Worm (Caenorhabditis elegans) whole organism, late embryonic: Measurements from ENCODE around the gene asp-12.

Experiments
- C08G9.2 ChIP-seq: sonication (generic microtip); optimal IDR thresholded peaks from 2 replicates; lab custom pipeline; 2016; ENCODE audit warnings: mild to moderate bottlenecking, missing genetic modification characterization, moderate library complexity, missing compliant biosample characterization
- Y22D7AL.16 ChIP-seq: sonication (generic microtip); optimal IDR thresholded peaks from 2 replicates; lab custom pipeline; 2016; ENCODE audit warnings: missing genetic modification characterization, missing compliant biosample characterization
- ama-1 ChIP-seq: fragments of 150-350 bp; optimal IDR thresholded peaks from 2 replicates; lab custom pipeline; 2014
- ceh-48 ChIP-seq: sonication (generic microtip); optimal IDR thresholded peaks from 2 replicates; lab custom pipeline; 2016; ENCODE audit warnings: missing genetic modification characterization, inconsistent platforms, missing compliant biosample characterization
- dmd-4 ChIP-seq: sonication (generic microtip); optimal IDR thresholded peaks from 2 replicates; lab custom pipeline; 2016; ENCODE audit warnings: borderline replicate concordance, missing genetic modification characterization, missing compliant biosample characterization
- dve-1 ChIP-seq: sonication (generic microtip); optimal IDR thresholded peaks from 2 replicates; lab custom pipeline; 2017; ENCODE audit warnings: antibody characterized with exemption, mild to moderate bottlenecking, missing genetic modification characterization, missing compliant biosample characterization
- fkh-10 ChIP-seq: fragments of 150-350 bp; optimal IDR thresholded peaks from 2 replicates; lab custom pipeline; 2014; ENCODE audit warnings: missing biosample characterization, missing genetic modification reagents, missing genetic modification characterization
- nhr-11 ChIP-seq: fragments of 150-350 bp; optimal IDR thresholded peaks from 2 replicates; lab custom pipeline; 2014; ENCODE audit warnings: missing biosample characterization, missing genetic modification characterization
- pha-4 ChIP-seq: fragments of 150-350 bp; optimal IDR thresholded peaks from 2 replicates; lab custom pipeline; 2018; ENCODE audit warnings: missing biosample characterization, missing genetic modification reagents, missing genetic modification characterization
- pqm-1 ChIP-seq: sonication (generic microtip); optimal IDR thresholded peaks from 2 replicates; lab custom pipeline; 2016; ENCODE audit warnings: missing genetic modification characterization, missing compliant biosample characterization
- ref-2 ChIP-seq: sonication (generic microtip); optimal IDR thresholded peaks from 2 replicates; lab custom pipeline; 2016; ENCODE audit warnings: missing genetic modification characterization, missing compliant biosample characterization
- sox-4 ChIP-seq: sonication (generic microtip); optimal IDR thresholded peaks from 2 replicates; lab custom pipeline; 2017; ENCODE audit warnings: mild to moderate bottlenecking, missing genetic modification characterization, inconsistent platforms, missing compliant biosample characterization

- TF ChIP-seq fkh-10 (GFP tag; lab: Kevin White, UChicago) (no peak), pha-4 (tag; lab: Kevin White, UChicago) (no peak), pqm-1 (no peak), dmd-4 (no peak), nhr-11 (tag; lab: Kevin White, UChicago) (no peak), ceh-48 (tag; lab: Kevin White, UChicago) (no peak), Y22D7AL.16 (no peak), sox-4 (no peak), ref-2 (tag; lab: Kevin White, UChicago) (no peak), ama-1 (no peak), C08G9.2 (no peak), dve-1 (tag; lab: Kevin White, UChicago) (no peak)
These were observed 14.0 kb upstream of the asp-12 start for ce11 chrV:8254973-8255372.
